Worm (Caenorhabditis elegans): ENCODE results near the gene mdt-27.

DNA sequence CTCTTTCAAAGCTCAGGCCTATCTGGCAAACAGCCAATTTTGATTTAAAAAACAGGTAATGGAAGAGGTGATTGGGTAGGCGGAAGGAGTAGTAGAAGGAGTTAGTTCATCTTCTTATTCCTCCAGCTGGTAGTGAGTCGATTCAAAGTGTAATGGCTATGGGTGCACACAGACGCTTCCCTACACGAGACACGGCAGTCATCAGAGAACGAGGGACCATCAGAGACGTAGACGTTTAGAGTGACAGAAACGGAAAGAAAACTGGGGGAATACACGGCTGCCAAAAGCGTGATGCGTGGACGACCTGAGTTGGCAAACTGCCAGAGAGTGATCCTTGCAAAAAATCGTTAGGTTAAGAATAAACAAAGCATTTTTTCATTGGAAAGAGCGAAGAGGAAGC, 34.0 kb upstream of the mdt-27 start:
- TF ChIP-seq tbx-37 (GFP tag; conservative IDR thresholded peaks at IDR 0.05) (no peak), flt-1 (GFP tag; IDR thresholded peaks at IDR 0.05) (no peak)
